Worm (Caenorhabditis elegans) whole organism, late embryonic: ENCODE measurements around the gene Y46G5A.38.

Experiments used
- C08G9.2 ChIP-seq: sonication (generic microtip); optimal IDR thresholded peaks from 2 replicates; lab custom pipeline; 2016; ENCODE audit warnings: mild to moderate bottlenecking, missing genetic modification characterization, moderate library complexity, missing compliant biosample characterization
- ama-1 ChIP-seq: fragments of 150-350 bp; optimal IDR thresholded peaks from 2 replicates; lab custom pipeline; 2014
- ceh-30 ChIP-seq: fragments of 150-350 bp; optimal IDR thresholded peaks from 2 replicates; lab custom pipeline; 2014; ENCODE audit warnings: missing biosample characterization, missing genetic modification characterization
- ceh-34 ChIP-seq: sonication (generic microtip); optimal IDR thresholded peaks from 2 replicates; lab custom pipeline; 2016; ENCODE audit warnings: mild to moderate bottlenecking, missing genetic modification characterization, missing compliant biosample characterization
- hlh-8 ChIP-seq: sonication (generic microtip); optimal IDR thresholded peaks from 2 replicates; lab custom pipeline; 2016; ENCODE audit warnings: missing genotype, missing genetic modification characterization, missing compliant biosample characterization
- nhr-11 ChIP-seq: fragments of 150-350 bp; optimal IDR thresholded peaks from 2 replicates; lab custom pipeline; 2014; ENCODE audit warnings: missing biosample characterization, missing genetic modification characterization
- tbx-2 ChIP-seq: sonication (generic microtip); optimal IDR thresholded peaks from 2 replicates; lab custom pipeline; 2016; ENCODE audit warnings: missing genetic modification characterization, missing compliant biosample characterization
- unc-3 ChIP-seq, 2 experiments: fragments of 200-800 bp in 1 of 2; sonication (Bioruptor generic) in 1 of 2; sonication (generic microtip) in 1 of 2; conservative IDR thresholded peaks in 1 of 2; optimal IDR thresholded peaks in 1 of 2; 2 replicates each; pipeline versions ENCODE4 v1.3.6 to Lab custom; 2016 to 2022; ENCODE audit warnings: missing compliant biosample characterization in 2 of 2, missing genetic modification characterization in 2 of 2, missing genetic modification reagents in 1 of 2
- unc-55 ChIP-seq: sonication (generic microtip); optimal IDR thresholded peaks from 2 replicates; lab custom pipeline; 2017; ENCODE audit warnings: missing biosample characterization, missing genetic modification reagents, missing genetic modification characterization

DNA sequence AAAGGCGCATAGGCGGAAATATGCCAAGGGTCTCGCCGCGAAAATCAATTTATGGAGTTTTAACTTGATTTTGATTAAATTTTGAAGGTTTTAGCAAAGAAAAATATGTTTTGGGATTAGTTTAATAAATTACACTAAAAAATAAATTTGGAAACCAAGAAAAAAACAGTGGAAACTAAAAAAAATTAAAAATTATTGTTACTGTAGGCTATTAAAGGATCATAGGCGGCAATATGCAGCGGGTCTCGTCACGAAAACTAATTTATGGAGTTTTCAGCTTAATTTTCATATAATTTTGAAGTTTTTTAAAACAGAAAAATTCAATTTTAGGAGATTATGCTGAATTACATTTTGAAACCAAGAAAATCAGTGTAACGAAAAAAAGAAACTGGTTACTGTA lies 18.1 kb upstream of the Y46G5A.38 start:
- TF ChIP-seq C08G9.2 (tag; lab: Kevin White, UChicago), result no peak
- TF ChIP-seq hlh-8 (tag; lab: Kevin White, UChicago), result no peak
- TF ChIP-seq unc-3 (GFP tag; conservative IDR thresholded peaks at IDR 0.05; lab: Robert Waterston, UW), result no peak
- TF ChIP-seq unc-3 (tag; optimal IDR thresholded peaks at IDR 0.05; lab: Kevin White, UChicago), result no peak
- TF ChIP-seq nhr-11 (tag; lab: Kevin White, UChicago), result no peak
- no peak for TF ChIP-seq tbx-2 (tag; lab: Kevin White, UChicago)
- no peak for TF ChIP-seq unc-55
- no peak for TF ChIP-seq ama-1
- no peak for TF ChIP-seq ceh-30 (tag; lab: Kevin White, UChicago)
- no peak for TF ChIP-seq ceh-34 (tag; lab: Kevin White, UChicago)
